Fruit fly (Drosophila melanogaster) S2 (cell line): ENCODE measurements around the gene lmd.
A peak's percentile ranks its signal among the peaks of the same experiment; 100 is the strongest.

ENCODE experiments used
- CG8478 ChIP-seq: fragments of >200 bp; optimal IDR thresholded peaks from 2 replicates; lab custom pipeline; 2018
- CTCF ChIP-seq, 2 experiments: fragments of >200 bp; optimal IDR thresholded peaks; 2 replicates each; lab custom pipeline; 2018

dm6 chr3R:23053936-23054335 is 27.4 kb upstream of the lmd start, which contains the start of gene p53:
- no peak for TF ChIP-seq CG8478 (lab: Kevin White, UChicago)
- peak in 1 of 2 experiments; percentile 3 for TF ChIP-seq CTCF (optimal IDR thresholded peaks at IDR 0.05; lab: Kevin White, UChicago)
